Fruit fly (Drosophila melanogaster): ENCODE results near the gene CG12206.

CG12206 gene

dm6 chrX:3474476-3475439 is at the start of gene CG12206:
Gene CG12206, minus strand, starts transcription at chrX:3474524.
- TF ChIP-seq Abd-B (GFP tag; optimal IDR thresholded peaks at IDR 0.05) (no peak), OdsH (GFP tag; optimal IDR thresholded peaks at IDR 0.05) (no peak), dsf (GFP tag; optimal IDR thresholded peaks at IDR 0.05; ENCODE audit: borderline replicate concordance) (no peak), Sp1 (GFP tag; optimal IDR thresholded peaks at IDR 0.05) (peak; percentile 89), N (GFP tag; optimal IDR thresholded peaks at IDR 0.05) (no peak), dmrt93B (GFP tag; optimal IDR thresholded peaks at IDR 0.05) (peak; percentile 61), dl (GFP tag; optimal IDR thresholded peaks at IDR 0.05; ENCODE audit: insufficient read depth in 1 of 2, partially characterized antibody in 2 of 2) (no peak), Hr83 (GFP tag; optimal IDR thresholded peaks at IDR 0.05; ENCODE audit: poor library complexity, severe bottlenecking) (no peak), usp (GFP tag; optimal IDR thresholded peaks at IDR 0.05) (no peak), tai (GFP tag; optimal IDR thresholded peaks at IDR 0.05) (no peak), GATAd (GFP tag; optimal IDR thresholded peaks at IDR 0.05) (no peak), Vsx2 (GFP tag; optimal IDR thresholded peaks at IDR 0.05; ENCODE audit: partially characterized antibody) (no peak), sv (GFP tag; optimal IDR thresholded peaks at IDR 0.05) (no peak), Hr78 (GFP tag; optimal IDR thresholded peaks at IDR 0.05) (no peak), Rel (GFP tag; optimal IDR thresholded peaks at IDR 0.05) (no peak), Rel (tag; optimal IDR thresholded peaks at IDR 0.05) (peak; percentile 49), CrebA (GFP tag; optimal IDR thresholded peaks at IDR 0.05; ENCODE audit: borderline replicate concordance) (no peak), Mio (GFP tag; optimal IDR thresholded peaks at IDR 0.05) (no peak), Hnf4 (GFP tag; optimal IDR thresholded peaks at IDR 0.05) (no peak), brk (GFP tag; optimal IDR thresholded peaks at IDR 0.05) (no peak), HLH106 (tag; optimal IDR thresholded peaks at IDR 0.05) (peak; percentile 87), rgr (GFP tag; optimal IDR thresholded peaks at IDR 0.05) (peak; percentile 49), CG9705 (GFP tag; optimal IDR thresholded peaks at IDR 0.05) (peak; percentile 56), woc (GFP tag; optimal IDR thresholded peaks at IDR 0.05) (peak; percentile 65), psq (GFP tag; optimal IDR thresholded peaks at IDR 0.05) (peak; percentile 61), Dif (GFP tag; optimal IDR thresholded peaks at IDR 0.05; ENCODE audit: partially characterized antibody) (peak; percentile 70), sage (GFP tag; optimal IDR thresholded peaks at IDR 0.05) (no peak), h (GFP tag; optimal IDR thresholded peaks at IDR 0.05) (peak; percentile 38), br (GFP tag; optimal IDR thresholded peaks at IDR 0.05) (no peak), Dfd (GFP tag; optimal IDR thresholded peaks at IDR 0.05) (peak; percentile 47), fru (GFP tag; optimal IDR thresholded peaks at IDR 0.05) (peak; percentile 35), foxo (GFP tag; optimal IDR thresholded peaks at IDR 0.05) (peak in 1 of 2 experiments; percentile 60), lola (GFP tag; optimal IDR thresholded peaks at IDR 0.05) (no peak), pan (optimal IDR thresholded peaks at IDR 0.05) (no peak), Jra (GFP tag; optimal IDR thresholded peaks at IDR 0.05) (no peak), jim (GFP tag; optimal IDR thresholded peaks at IDR 0.05) (peak; percentile 60), ey (GFP tag; optimal IDR thresholded peaks at IDR 0.05) (no peak), Myc (optimal IDR thresholded peaks at IDR 0.05) (no peak), CG32264 (GFP tag; optimal IDR thresholded peaks at IDR 0.05) (no peak)

- no peak for TF ChIP-seq Mio (GFP tag; optimal IDR thresholded peaks at IDR 0.05)
- TF ChIP-seq Hnf4 (GFP tag; optimal IDR thresholded peaks at IDR 0.05): no peak
- TF ChIP-seq Jra (GFP tag; optimal IDR thresholded peaks at IDR 0.05): no peak
Observed at dm6 chrX:3514016-3514415, 39.7 kb upstream of the CG12206 start, which contains the start of gene CG13021. Gene CG13021, plus strand, starts transcription at chrX:3514316.
